Fruit fly (Drosophila melanogaster): ENCODE data around the gene CG2247.

- TF ChIP-seq CG8478 (optimal IDR thresholded peaks at IDR 0.05) (no peak), CTCF (optimal IDR thresholded peaks at IDR 0.05) (no peak)
These were observed 41.3 kb downstream of the CG2247 start, which contains the start of the genes Polr2A and CG11699 for dm6 chrX:11569956-11570695.

All from S2 (cell line).